Worm (Caenorhabditis elegans): ENCODE data around the gene F07G6.5.

F07G6.5 gene

DNA sequence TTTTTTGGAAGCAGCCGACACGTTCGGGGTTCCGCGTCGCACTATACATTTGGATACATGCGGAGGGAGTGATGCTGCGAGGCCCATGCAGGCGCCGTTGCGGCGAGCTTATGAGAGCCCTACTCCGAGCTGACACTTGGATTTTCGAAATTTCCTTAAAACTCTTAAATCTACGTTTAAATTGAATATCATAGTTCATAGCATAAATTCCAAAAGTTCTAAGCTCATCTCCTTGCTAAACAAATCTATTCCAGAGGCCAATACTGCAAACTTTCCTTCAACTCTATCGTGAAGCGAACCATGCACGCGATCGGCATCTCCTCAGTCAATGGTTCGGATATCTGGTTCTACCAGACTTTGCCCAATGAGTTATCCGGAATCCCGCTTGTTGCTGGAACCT, 23.1 kb upstream of the F07G6.5 start, which contains the start of gene dgn-3:
Gene dgn-3, plus strand, starts transcription at position 301 of the 400 bp plus-strand sequence.
- TF ChIP-seq zfh-2 (GFP tag; conservative IDR thresholded peaks at IDR 0.05), result peak; percentile 50; the same call in 1 of the 2 replicates
- no peak for TF ChIP-seq ceh-27 (GFP tag; optimal IDR thresholded peaks at IDR 0.05)
- TF ChIP-seq snpc-4 (GFP tag; optimal IDR thresholded peaks at IDR 0.05), result no peak
- TF ChIP-seq snpc-4 (tag; optimal IDR thresholded peaks at IDR 0.05), result peak in 1 of 4 experiments; percentile 54

DNA sequence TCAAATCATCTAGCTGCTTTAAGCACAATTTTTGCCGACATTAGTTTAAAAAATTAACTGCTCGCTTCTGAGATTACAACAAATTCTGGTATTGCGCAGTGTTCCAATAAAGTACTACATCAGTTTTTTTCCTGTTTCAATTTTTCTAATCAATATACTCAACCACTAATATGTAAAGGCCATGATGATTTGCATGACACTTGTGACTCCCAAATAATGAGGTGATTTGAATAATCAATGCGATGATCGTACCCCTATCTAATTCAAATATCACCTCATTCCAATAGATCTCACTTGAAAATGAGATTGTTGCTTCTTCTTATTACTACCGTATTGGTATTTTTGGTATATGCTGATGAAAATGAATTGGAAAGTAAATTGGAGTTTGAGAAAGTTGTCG, 20.6 kb upstream of the F07G6.5 start, which contains the start of gene F07G6.2:
Gene F07G6.2, plus strand, starts transcription at position 301 of the 400 bp plus-strand sequence.
- TF ChIP-seq F57A8.1 (GFP tag; optimal IDR thresholded peaks at IDR 0.05) (no peak), madf-3 (GFP tag; IDR thresholded peaks at IDR 0.05) (no peak), ceh-58 (GFP tag; IDR thresholded peaks at IDR 0.05) (no peak), K12H6.12 (tag; optimal IDR thresholded peaks at IDR 0.05) (no peak), mxl-1 (tag; optimal IDR thresholded peaks at IDR 0.05) (no peak), bed-2 (GFP tag; IDR thresholded peaks at IDR 0.05) (no peak), F39B2.1 (GFP tag; IDR thresholded peaks at IDR 0.05) (no peak), nhr-90 (tag; optimal IDR thresholded peaks at IDR 0.05) (no peak), ztf-28 (GFP tag; IDR thresholded peaks at IDR 0.05) (no peak), snpc-1.1 (tag; optimal IDR thresholded peaks at IDR 0.05; ENCODE audit: insufficient read depth) (no peak), cebp-1 (GFP tag; IDR thresholded peaks at IDR 0.05) (no peak), cebp-1 (tag; optimal IDR thresholded peaks at IDR 0.05) (no peak), fkh-3 (tag; optimal IDR thresholded peaks at IDR 0.05) (no peak), tbp1 (GFP tag; optimal IDR thresholded peaks at IDR 0.05) (no peak), ztf-6 (GFP tag; IDR thresholded peaks at IDR 0.05) (no peak), F22D6.2 (tag; optimal IDR thresholded peaks at IDR 0.05) (no peak), pha-4 (tag; optimal IDR thresholded peaks at IDR 0.05) (no peak), F33H1.4 (GFP tag; IDR thresholded peaks at IDR 0.05) (no peak), F37B4.10 (GFP tag; IDR thresholded peaks at IDR 0.05) (no peak)

DNA sequence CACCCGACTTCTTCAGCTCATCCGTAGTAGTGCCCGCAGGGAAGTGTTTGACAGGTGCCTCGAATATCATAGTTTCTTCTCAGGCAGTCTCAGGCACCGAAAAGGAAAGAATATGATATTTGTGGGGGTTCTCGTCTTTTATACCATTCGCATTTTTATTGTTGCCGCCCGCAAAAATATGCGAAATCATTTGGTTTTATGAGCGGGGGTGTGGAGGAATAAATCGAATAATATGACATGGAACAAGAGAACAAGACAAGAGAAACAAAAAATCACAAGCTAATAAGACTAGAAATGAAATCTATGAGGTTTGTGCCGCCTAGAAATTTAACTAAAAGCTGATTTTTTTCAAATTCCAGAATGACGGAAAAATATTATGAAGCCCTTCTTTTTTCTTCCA, 13.9 kb upstream of the F07G6.5 start, which contains the start of gene F07G6.8:
Gene F07G6.8, minus strand, starts transcription at position 101 of the 400 bp plus-strand sequence.
- TF ChIP-seq Y53F4B.3 (GFP tag; IDR thresholded peaks at IDR 0.05), result no peak
- no peak for TF ChIP-seq madf-8 (GFP tag; conservative IDR thresholded peaks at IDR 0.05)
- TF ChIP-seq C06A6.2 (GFP tag; conservative IDR thresholded peaks at IDR 0.05), result no peak
- no peak for TF ChIP-seq ceh-79 (tag; optimal IDR thresholded peaks at IDR 0.05)
- no peak for TF ChIP-seq T07F8.4 (tag; optimal IDR thresholded peaks at IDR 0.05)
- TF ChIP-seq attf-5 (GFP tag; optimal IDR thresholded peaks at IDR 0.05), result no peak
- no peak for TF ChIP-seq F23B12.7 (tag; optimal IDR thresholded peaks at IDR 0.05; ENCODE audit: insufficient read depth)
- no peak for TF ChIP-seq egl-18 (GFP tag; IDR thresholded peaks at IDR 0.05)
- no peak for TF ChIP-seq dox-1 (GFP tag; IDR thresholded peaks at IDR 0.05)
- TF ChIP-seq hlh-12 (tag; optimal IDR thresholded peaks at IDR 0.05), result no peak
- TF ChIP-seq nfya-2 (GFP tag; IDR thresholded peaks at IDR 0.05), result no peak
- no peak for TF ChIP-seq lag-1 (GFP tag; IDR thresholded peaks at IDR 0.05)

DNA sequence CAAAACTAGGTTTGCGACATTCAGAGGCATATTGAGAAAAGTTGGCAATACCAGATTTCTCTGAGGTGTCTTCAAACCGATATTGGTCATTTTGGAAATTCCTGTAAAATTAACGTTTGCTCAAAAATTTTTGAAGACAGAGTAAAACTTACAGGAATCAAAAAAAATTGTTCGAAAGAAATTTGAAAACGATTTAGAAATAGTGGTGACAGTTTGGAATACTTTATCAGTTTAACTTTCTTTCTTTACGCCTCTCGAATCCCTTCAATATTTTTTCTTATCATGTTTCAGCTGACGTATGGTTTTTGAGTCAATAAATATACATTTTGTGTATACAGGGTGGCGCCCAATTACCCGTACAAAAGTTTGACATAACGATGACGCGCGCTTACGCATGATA, 12.0 kb upstream of the F07G6.5 start, which contains the start of gene fbxa-53:
Gene fbxa-53, minus strand, starts transcription at position 101 of the 400 bp plus-strand sequence.
- TF ChIP-seq nhr-90 (tag; optimal IDR thresholded peaks at IDR 0.05) (no peak), him-1 (tag; optimal IDR thresholded peaks at IDR 0.05) (no peak), ztf-6 (GFP tag; IDR thresholded peaks at IDR 0.05) (no peak), hmg-1.2 (GFP tag; IDR thresholded peaks at IDR 0.05) (no peak), pha-4 (tag; optimal IDR thresholded peaks at IDR 0.05) (no peak), hlh-26 (GFP tag; conservative IDR thresholded peaks at IDR 0.05) (no peak), ceh-91 (GFP tag; IDR thresholded peaks at IDR 0.05) (no peak), zfh-2 (GFP tag; conservative IDR thresholded peaks at IDR 0.05) (no peak), rec-8 (tag; optimal IDR thresholded peaks at IDR 0.05) (no peak), ZK185.1 (tag; optimal IDR thresholded peaks at IDR 0.05; ENCODE audit: poor library complexity, severe bottlenecking) (no peak), lag-1 (GFP tag; IDR thresholded peaks at IDR 0.05) (no peak)

Data from whole organism, young adult.